Worm (Caenorhabditis elegans): Measurements from ENCODE around the gene F58A4.2.

ce11 chrIII:9614211-9614610 is 13.7 kb upstream of the F58A4.2 start, which contains the start of the genes pri-1 and F58A4.6:
- TF ChIP-seq T22C8.4 (GFP tag; IDR thresholded peaks at IDR 0.05) (no peak), ref-1 (GFP tag; conservative IDR thresholded peaks at IDR 0.05) (no peak), ztf-29 (GFP tag; IDR thresholded peaks at IDR 0.05) (no peak), klf-2 (GFP tag; conservative IDR thresholded peaks at IDR 0.05) (no peak), flt-1 (GFP tag; IDR thresholded peaks at IDR 0.05) (no peak)
